Worm (Caenorhabditis elegans) whole organism, young adult: ENCODE measurements around the gene F41F3.3.

ENCODE experiments used
- B0019.2 ChIP-seq: fragments of 200-800 bp; sonication (Bioruptor generic); conservative IDR thresholded peaks from 2 replicates; pipeline ENCODE4 v1.3.6; 2022; ENCODE audit warnings: missing genetic modification reagents, missing genetic modification characterization, missing compliant biosample characterization
- B0035.1 ChIP-seq: sonication (generic microtip); optimal IDR thresholded peaks from 2 replicates; lab custom pipeline; 2016; ENCODE audit warnings: missing genetic modification characterization, mild to moderate bottlenecking, missing compliant biosample characterization, missing genotype, missing genetic modification reagents
- C06A6.2 ChIP-seq: fragments of 200-800 bp; sonication (Bioruptor generic); conservative IDR thresholded peaks from 2 replicates; pipeline ENCODE4 v1.3.6; 2022; ENCODE audit warnings: missing genetic modification characterization, missing compliant biosample characterization
- F10E7.11 ChIP-seq: sonication (generic microtip); optimal IDR thresholded peaks from 2 replicates; lab custom pipeline; 2017; ENCODE audit warnings: mild to moderate bottlenecking, missing genetic modification characterization, moderate library complexity, missing compliant biosample characterization
- F23B12.7 ChIP-seq: sonication (generic microtip); optimal IDR thresholded peaks from 2 replicates; lab custom pipeline; 2017; ENCODE audit warnings: missing genetic modification characterization, mild to moderate bottlenecking, missing compliant biosample characterization, antibody characterized with exemption, moderate library complexity; ENCODE audit not compliant: insufficient read depth
- F39B2.1 ChIP-seq: fragments of 200-800 bp; sonication (Bioruptor generic); IDR thresholded peaks from 2 replicates; pipeline ENCODE4 v1.3.6; 2022; ENCODE audit warnings: missing genetic modification reagents, missing genetic modification characterization, missing compliant biosample characterization
- F49E8.2 ChIP-seq: sonication (generic microtip); optimal IDR thresholded peaks from 3 replicates; lab custom pipeline; 2017; ENCODE audit warnings: missing genetic modification characterization, mild to moderate bottlenecking, missing compliant biosample characterization, antibody characterized with exemption, moderate library complexity; ENCODE audit not compliant: insufficient read depth
- F55B11.4 ChIP-seq: sonication (generic microtip); optimal IDR thresholded peaks from 2 replicates; lab custom pipeline; 2016; ENCODE audit warnings: missing compliant biosample characterization, missing genetic modification characterization, borderline replicate concordance; ENCODE audit not compliant: insufficient read depth
- F57A8.1 ChIP-seq: fragments of 200-800 bp; sonication (Bioruptor generic); optimal IDR thresholded peaks from 2 replicates; lab custom pipeline; 2018; ENCODE audit warnings: mild to moderate bottlenecking, missing genetic modification characterization, moderate library complexity, missing compliant biosample characterization
- F57C9.4 ChIP-seq: sonication (generic microtip); optimal IDR thresholded peaks from 2 replicates; lab custom pipeline; 2017; ENCODE audit warnings: mild to moderate bottlenecking, missing genetic modification characterization, missing compliant biosample characterization
- T26A5.8 ChIP-seq: sonication (generic microtip); optimal IDR thresholded peaks from 2 replicates; lab custom pipeline; 2016; ENCODE audit warnings: missing genetic modification characterization, missing compliant biosample characterization
- Y53F4B.3 ChIP-seq: fragments of 200-800 bp; sonication (Bioruptor generic); IDR thresholded peaks from 2 replicates; pipeline ENCODE4 v1.3.6; 2022; ENCODE audit warnings: missing genetic modification reagents, missing genetic modification characterization, missing compliant biosample characterization
- Y56A3A.18 ChIP-seq: fragments of 200-800 bp; sonication (Bioruptor generic); IDR thresholded peaks from 2 replicates; pipeline ENCODE4 v1.3.6; 2022; ENCODE audit warnings: missing genetic modification reagents, missing genetic modification characterization, missing compliant biosample characterization
- aptf-2 ChIP-seq: fragments of 200-800 bp; sonication (Bioruptor generic); conservative IDR thresholded peaks from 2 replicates; pipeline ENCODE4 v1.3.6; 2022; ENCODE audit warnings: missing genetic modification reagents, missing genetic modification characterization, missing compliant biosample characterization
- athp-1 ChIP-seq: sonication (generic microtip); optimal IDR thresholded peaks from 2 replicates; lab custom pipeline; 2017; ENCODE audit warnings: mild to moderate bottlenecking, missing genetic modification characterization, missing compliant biosample characterization
- attf-3 ChIP-seq: fragments of 200-800 bp; sonication (Bioruptor generic); conservative IDR thresholded peaks from 2 replicates; pipeline ENCODE4 v1.3.6; 2022; ENCODE audit warnings: missing genetic modification reagents, missing genetic modification characterization, missing compliant biosample characterization
- cebp-2 ChIP-seq: fragments of 200-800 bp; sonication (Bioruptor generic); IDR thresholded peaks from 2 replicates; pipeline ENCODE4 v1.3.6; 2022; ENCODE audit warnings: missing genetic modification characterization, missing compliant biosample characterization
- ceh-100 ChIP-seq: fragments of 200-800 bp; sonication (Bioruptor generic); IDR thresholded peaks from 2 replicates; pipeline ENCODE4 v1.3.6; 2022; ENCODE audit warnings: missing genetic modification reagents, missing genetic modification characterization, missing compliant biosample characterization
- chd-7 ChIP-seq: sonication (generic microtip); optimal IDR thresholded peaks from 2 replicates; lab custom pipeline; 2016; ENCODE audit warnings: mild to moderate bottlenecking, missing genetic modification characterization, moderate library complexity, missing compliant biosample characterization
- dpff-1 ChIP-seq: sonication (generic microtip); optimal IDR thresholded peaks from 2 replicates; lab custom pipeline; 2017; ENCODE audit warnings: mild to moderate bottlenecking, missing genetic modification characterization, missing compliant biosample characterization
- egl-18 ChIP-seq: fragments of 200-800 bp; sonication (Bioruptor generic); IDR thresholded peaks from 2 replicates; pipeline ENCODE4 v1.3.6; 2022; ENCODE audit warnings: missing genetic modification reagents, missing genetic modification characterization, missing compliant biosample characterization
- ets-4 ChIP-seq: fragments of 200-800 bp; sonication (Bioruptor generic); optimal IDR thresholded peaks from 2 replicates; lab custom pipeline; 2018; ENCODE audit warnings: mild to moderate bottlenecking, missing genetic modification characterization, missing compliant biosample characterization
- hmg-20 ChIP-seq: fragments of 200-800 bp; sonication (Bioruptor generic); IDR thresholded peaks from 2 replicates; pipeline ENCODE4 v1.3.6; 2022; ENCODE audit warnings: missing genetic modification reagents, missing genetic modification characterization, missing compliant biosample characterization
- lag-1 ChIP-seq: fragments of 200-800 bp; sonication (Bioruptor generic); IDR thresholded peaks from 2 replicates; pipeline ENCODE4 v1.3.6; 2022; ENCODE audit warnings: missing genetic modification reagents, missing genetic modification characterization, missing compliant biosample characterization
- lin-26 ChIP-seq: fragments of 200-800 bp; sonication (Bioruptor generic); IDR thresholded peaks from 2 replicates; pipeline ENCODE4 v1.3.6; 2022; ENCODE audit warnings: missing genetic modification reagents, missing genetic modification characterization, missing compliant biosample characterization
- lin-35 ChIP-seq, 3 experiments: fragments of 150-350 bp in 2 of 3; sonication (generic microtip) in 1 of 3; optimal IDR thresholded peaks; 2 replicates each; lab custom pipeline; 2014 to 2018; ENCODE audit warnings: missing biosample characterization in 3 of 3, missing genetic modification characterization in 3 of 3, missing genetic modification reagents in 3 of 3
- lin-40 ChIP-seq: sonication (generic microtip); optimal IDR thresholded peaks from 2 replicates; lab custom pipeline; 2016; ENCODE audit warnings: missing genetic modification characterization, mild to moderate bottlenecking, missing compliant biosample characterization, missing genotype, missing genetic modification reagents
- lin-54 ChIP-seq: fragments of 200-800 bp; sonication (Bioruptor generic); optimal IDR thresholded peaks from 2 replicates; lab custom pipeline; 2018; ENCODE audit warnings: mild to moderate bottlenecking, missing genetic modification characterization, missing compliant biosample characterization
- madf-3 ChIP-seq: fragments of 200-800 bp; sonication (Bioruptor generic); IDR thresholded peaks from 2 replicates; pipeline ENCODE4 v1.3.6; 2022; ENCODE audit warnings: missing genetic modification reagents, missing genetic modification characterization, missing compliant biosample characterization
- mcd-1 ChIP-seq: fragments of 200-800 bp; sonication (Bioruptor generic); IDR thresholded peaks from 2 replicates; pipeline ENCODE4 v1.3.6; 2022; ENCODE audit warnings: missing genetic modification reagents, missing genetic modification characterization, missing compliant biosample characterization
- mel-28 ChIP-seq: sonication (generic microtip); optimal IDR thresholded peaks from 2 replicates; lab custom pipeline; 2016; ENCODE audit warnings: borderline replicate concordance, mild to moderate bottlenecking, missing genetic modification characterization, missing compliant biosample characterization
- nfya-1 ChIP-seq: sonication (generic microtip); optimal IDR thresholded peaks from 2 replicates; lab custom pipeline; 2017; ENCODE audit warnings: antibody characterized with exemption, missing compliant biosample characterization, missing genetic modification characterization, borderline replicate concordance; ENCODE audit not compliant: insufficient read depth
- nfyb-1 ChIP-seq: fragments of 200-800 bp; sonication (Bioruptor generic); IDR thresholded peaks from 2 replicates; pipeline ENCODE4 v1.3.6; 2022; ENCODE audit warnings: missing genetic modification reagents, missing genetic modification characterization, missing compliant biosample characterization
- nhr-120 ChIP-seq: fragments of 200-800 bp; sonication (Bioruptor generic); IDR thresholded peaks from 2 replicates; pipeline ENCODE4 v1.3.6; 2022; ENCODE audit warnings: missing genetic modification characterization, missing compliant biosample characterization
- nhr-80 ChIP-seq: sonication (generic microtip); optimal IDR thresholded peaks from 2 replicates; lab custom pipeline; 2016; ENCODE audit warnings: missing genetic modification characterization, missing compliant biosample characterization
- pha-4 ChIP-seq: fragments of 150-350 bp; sonication (generic microtip); optimal IDR thresholded peaks from 2 replicates; lab custom pipeline; 2014; ENCODE audit warnings: missing biosample characterization, missing genetic modification reagents, missing genetic modification characterization
- rec-8 ChIP-seq, 2 experiments: sonication (generic microtip); optimal IDR thresholded peaks; 2 replicates each; lab custom pipeline; 2016; ENCODE audit warnings: mild to moderate bottlenecking in 2 of 2, missing genetic modification characterization in 2 of 2, missing genetic modification reagents in 2 of 2, missing genotype in 2 of 2, missing biosample characterization in 1 of 2, missing compliant biosample characterization in 1 of 2, moderate library complexity in 1 of 2
- sdz-38 ChIP-seq: sonication (generic microtip); optimal IDR thresholded peaks from 2 replicates; lab custom pipeline; 2016; ENCODE audit warnings: missing genotype, missing genetic modification characterization, missing compliant biosample characterization
- snpc-1.1 ChIP-seq: sonication (generic microtip); optimal IDR thresholded peaks from 2 replicates; lab custom pipeline; 2017; ENCODE audit warnings: missing genetic modification characterization, mild to moderate bottlenecking, missing compliant biosample characterization, antibody characterized with exemption, moderate library complexity, missing genotype, missing genetic modification reagents; ENCODE audit not compliant: insufficient read depth
- snpc-1.3 ChIP-seq: sonication (generic microtip); optimal IDR thresholded peaks from 2 replicates; lab custom pipeline; 2017; ENCODE audit warnings: missing genetic modification characterization, mild to moderate bottlenecking, missing compliant biosample characterization, antibody characterized with exemption, moderate library complexity, missing genotype, missing genetic modification reagents; ENCODE audit not compliant: insufficient read depth
- snpc-4 ChIP-seq, 5 experiments: fragments of 150-350 bp in 1 of 5; sonication (generic microtip) in 4 of 5; optimal IDR thresholded peaks; 2 replicates each; lab custom pipeline; 2014 to 2018; ENCODE audit warnings: missing genetic modification characterization in 5 of 5, missing biosample characterization in 3 of 5, antibody characterized with exemption in 2 of 5, mild to moderate bottlenecking in 2 of 5, missing compliant biosample characterization in 2 of 5, missing genotype in 2 of 5, moderate library complexity in 2 of 5, missing genetic modification reagents in 1 of 5
- somi-1 ChIP-seq: fragments of 200-800 bp; sonication (Bioruptor generic); optimal IDR thresholded peaks from 2 replicates; lab custom pipeline; 2018; ENCODE audit warnings: mild to moderate bottlenecking, missing genetic modification characterization, missing compliant biosample characterization
- sptf-2 ChIP-seq: fragments of 200-800 bp; sonication (Bioruptor generic); optimal IDR thresholded peaks from 2 replicates; lab custom pipeline; 2018; ENCODE audit warnings: mild to moderate bottlenecking, missing genetic modification characterization, missing compliant biosample characterization
- unc-62 ChIP-seq: fragments of 150-350 bp; optimal IDR thresholded peaks from 2 replicates; lab custom pipeline; 2014; ENCODE audit warnings: missing biosample characterization, missing genetic modification reagents, missing genetic modification characterization
- zfh-2 ChIP-seq: fragments of 200-800 bp; sonication (Bioruptor generic); conservative IDR thresholded peaks from 2 replicates; pipeline ENCODE4 v1.3.6; 2022; ENCODE audit warnings: missing genetic modification reagents, missing genetic modification characterization, missing compliant biosample characterization
- ztf-22 ChIP-seq: fragments of 200-800 bp; sonication (Bioruptor generic); optimal IDR thresholded peaks from 2 replicates; lab custom pipeline; 2018; ENCODE audit warnings: mild to moderate bottlenecking, missing genetic modification characterization, moderate library complexity, missing compliant biosample characterization
- ztf-3 ChIP-seq: fragments of 200-800 bp; sonication (Bioruptor generic); optimal IDR thresholded peaks from 2 replicates; lab custom pipeline; 2018; ENCODE audit warnings: mild to moderate bottlenecking, missing genetic modification characterization, missing compliant biosample characterization

Gene F41F3.3

ce11 chrV:4615802-4616201, 32.2 kb downstream of the F41F3.3 start, which contains the start of the genes Y61A9LA.10 and F54D11.4 (continued):
- TF ChIP-seq pha-4 (tag; lab: Kevin White, UChicago) (no peak), B0035.1 (tag; lab: Kevin White, UChicago) (no peak), F49E8.2 (no peak), ztf-3 (GFP tag; lab: Kevin White, UChicago) (no peak), cebp-2 (GFP tag; lab: Robert Waterston, UW) (no peak), nhr-80 (tag; lab: Kevin White, UChicago) (no peak), F10E7.11 (tag; lab: Kevin White, UChicago) (no peak), snpc-1.3 (tag; lab: Kevin White, UChicago) (peak; percentile 40), aptf-2 (GFP tag; lab: Robert Waterston, UW) (no peak), F23B12.7 (tag; lab: Kevin White, UChicago) (peak; percentile 61), ceh-100 (no peak), Y56A3A.18 (GFP tag; lab: Robert Waterston, UW) (no peak), dpff-1 (no peak), ets-4 (GFP tag; lab: Kevin White, UChicago) (no peak), lin-26 (no peak), lin-35 (GFP tag; optimal IDR thresholded peaks at IDR 0.05; lab: Kevin White, UChicago) (peak in 1 of 3 experiments; percentile 73), rec-8 (tag; optimal IDR thresholded peaks at IDR 0.05; lab: Kevin White, UChicago) (no peak), B0019.2 (GFP tag; lab: Robert Waterston, UW) (no peak), somi-1 (GFP tag; lab: Kevin White, UChicago) (no peak), lin-40 (tag; lab: Kevin White, UChicago) (peak; percentile 46), F55B11.4 (tag; lab: Kevin White, UChicago) (no peak), nfyb-1 (GFP tag; lab: Robert Waterston, UW) (no peak), sdz-38 (tag; lab: Kevin White, UChicago) (no peak), lag-1 (GFP tag; lab: Robert Waterston, UW) (no peak), egl-18 (GFP tag; lab: Robert Waterston, UW) (no peak), unc-62 (GFP tag; lab: Kevin White, UChicago) (no peak), snpc-1.1 (tag; lab: Kevin White, UChicago) (no peak), nfya-1 (no peak), sptf-2 (no peak), lin-54 (peak; percentile 47), zfh-2 (GFP tag; lab: Robert Waterston, UW) (no peak), T26A5.8 (tag; lab: Kevin White, UChicago) (no peak), ztf-22 (GFP tag; lab: Kevin White, UChicago) (no peak), snpc-4 (GFP tag; optimal IDR thresholded peaks at IDR 0.05; lab: Kevin White, UChicago) (no peak), snpc-4 (tag; optimal IDR thresholded peaks at IDR 0.05; lab: Kevin White, UChicago) (peak in 1 of 4 experiments; percentile 44), chd-7 (tag; lab: Kevin White, UChicago) (no peak), F57A8.1 (no peak), attf-3 (GFP tag; lab: Robert Waterston, UW) (no peak), mcd-1 (GFP tag; lab: Robert Waterston, UW) (peak; percentile 66), mel-28 (tag; lab: Kevin White, UChicago) (no peak), madf-3 (GFP tag; lab: Robert Waterston, UW) (no peak), F39B2.1 (no peak), hmg-20 (GFP tag; lab: Robert Waterston, UW) (no peak), C06A6.2 (GFP tag; lab: Robert Waterston, UW) (no peak), nhr-120 (GFP tag; lab: Robert Waterston, UW) (no peak), athp-1 (tag; lab: Kevin White, UChicago) (no peak), F57C9.4 (tag; lab: Kevin White, UChicago) (no peak), Y53F4B.3 (GFP tag; lab: Robert Waterston, UW) (no peak)
